Worm (Caenorhabditis elegans) whole organism, L4 larva: Measurements from ENCODE around the gene rnr-2.

Experiments used
- F26F4.8 ChIP-seq: fragments of 200-800 bp; sonication (Bioruptor generic); conservative IDR thresholded peaks from 2 replicates; pipeline ENCODE4 v1.3.6; 2022; ENCODE audit warnings: missing genetic modification characterization, missing compliant biosample characterization
- F44E2.7 ChIP-seq: fragments of 200-800 bp; sonication (Bioruptor generic); IDR thresholded peaks from 2 replicates; pipeline ENCODE4 v2.1.2; 2022; ENCODE audit warnings: missing genetic modification characterization, missing compliant biosample characterization
- R02D3.7 ChIP-seq: fragments of 150-350 bp; sonication (generic microtip); optimal IDR thresholded peaks from 3 replicates; lab custom pipeline; 2014; ENCODE audit warnings: missing biosample characterization, missing genetic modification characterization
- T26A8.4 ChIP-seq: fragments of 200-800 bp; sonication (Bioruptor generic); IDR thresholded peaks from 2 replicates; pipeline ENCODE4 v1.3.6; 2022; ENCODE audit warnings: missing genetic modification characterization, missing compliant biosample characterization
- Y48G9A.11 ChIP-seq: fragments of 200-800 bp; sonication (Bioruptor generic); IDR thresholded peaks from 2 replicates; pipeline ENCODE4 v1.3.6; 2022; ENCODE audit warnings: missing genetic modification reagents, missing genetic modification characterization, missing compliant biosample characterization
- ZK546.5 ChIP-seq, 2 experiments: sonication (generic microtip); optimal IDR thresholded peaks; 2 replicates each; lab custom pipeline; 2017; ENCODE audit warnings: missing biosample characterization in 2 of 2, missing genetic modification characterization in 2 of 2
- aha-1 ChIP-seq: fragments of 150-350 bp; peaks from one replicate; lab custom pipeline; 2014; ENCODE audit warnings: missing biosample characterization, missing genetic modification characterization
- aly-2 ChIP-seq: sonication (generic microtip); optimal IDR thresholded peaks from 2 replicates; lab custom pipeline; 2018; ENCODE audit warnings: missing biosample characterization, missing genetic modification characterization
- arid-1 ChIP-seq: fragments of 200-800 bp; sonication (Bioruptor generic); conservative IDR thresholded peaks from 2 replicates; pipeline ENCODE4 v1.3.6; 2022; ENCODE audit warnings: missing genetic modification reagents, missing genetic modification characterization, missing compliant biosample characterization
- ceh-20 ChIP-seq: fragments of 200-800 bp; sonication (Bioruptor generic); IDR thresholded peaks from 2 replicates; pipeline ENCODE4 v1.3.6; 2022; ENCODE audit warnings: missing genetic modification reagents, missing genetic modification characterization, missing compliant biosample characterization
- ceh-44 ChIP-seq: fragments of 200-800 bp; sonication (Bioruptor generic); IDR thresholded peaks from 2 replicates; pipeline ENCODE4 v1.3.6; 2022; ENCODE audit warnings: missing genetic modification reagents, missing genetic modification characterization, missing compliant biosample characterization
- ceh-62 ChIP-seq: sonication (generic microtip); optimal IDR thresholded peaks from 2 replicates; lab custom pipeline; 2017; ENCODE audit warnings: missing biosample characterization, missing genetic modification characterization
- ceh-82 ChIP-seq: sonication (generic microtip); optimal IDR thresholded peaks from 2 replicates; lab custom pipeline; 2017; ENCODE audit warnings: missing biosample characterization, missing genetic modification characterization
- ces-1 ChIP-seq: fragments of 150-350 bp; sonication (generic microtip); optimal IDR thresholded peaks from 4 replicates; lab custom pipeline; 2014; ENCODE audit warnings: missing biosample characterization, missing genetic modification reagents, missing genetic modification characterization
- ctbp-1 ChIP-seq: fragments of 200-800 bp; sonication (Bioruptor generic); IDR thresholded peaks from 2 replicates; pipeline ENCODE4 v1.3.6; 2022; ENCODE audit warnings: missing genetic modification reagents, missing genetic modification characterization, missing compliant biosample characterization
- daf-8 ChIP-seq: fragments of 200-800 bp; sonication (Bioruptor generic); IDR thresholded peaks from 2 replicates; pipeline ENCODE4 v1.3.6; 2022; ENCODE audit warnings: missing genetic modification characterization, missing compliant biosample characterization
- dpl-1 ChIP-seq: fragments of 150-350 bp; optimal IDR thresholded peaks from 2 replicates; lab custom pipeline; 2014; ENCODE audit warnings: missing biosample characterization, missing genetic modification reagents, missing genetic modification characterization
- dve-1 ChIP-seq: sonication (generic microtip); optimal IDR thresholded peaks from 2 replicates; lab custom pipeline; 2017; ENCODE audit warnings: antibody characterized with exemption, mild to moderate bottlenecking, missing genetic modification characterization, missing compliant biosample characterization; ENCODE audit not compliant: insufficient read depth
- egl-43 ChIP-seq: fragments of 200-800 bp; sonication (Bioruptor generic); IDR thresholded peaks from 2 replicates; pipeline ENCODE4 v1.3.6; 2022; ENCODE audit warnings: missing genetic modification reagents, missing genetic modification characterization, missing compliant biosample characterization
- fos-1 ChIP-seq: fragments of 150-350 bp; optimal IDR thresholded peaks from 2 replicates; lab custom pipeline; 2014; ENCODE audit warnings: missing biosample characterization, missing genetic modification characterization
- gei-8 ChIP-seq: fragments of 200-800 bp; sonication (Bioruptor generic); optimal IDR thresholded peaks from 2 replicates; lab custom pipeline; 2018; ENCODE audit warnings: mild to moderate bottlenecking, missing genetic modification characterization, missing compliant biosample characterization
- hif-1 ChIP-seq, 2 experiments: sonication (generic microtip); optimal IDR thresholded peaks; 2 replicates each; lab custom pipeline; 2016 to 2017; ENCODE audit warnings: missing compliant biosample characterization in 2 of 2, missing genetic modification characterization in 2 of 2, missing genetic modification reagents in 2 of 2, missing genotype in 2 of 2, mild to moderate bottlenecking in 1 of 2
- hmg-1.1 ChIP-seq: fragments of 200-800 bp; sonication (Bioruptor generic); IDR thresholded peaks from 2 replicates; pipeline ENCODE4 v1.3.6; 2022; ENCODE audit warnings: missing genetic modification reagents, missing genetic modification characterization, missing compliant biosample characterization
- jun-1 ChIP-seq: fragments of 150-350 bp; optimal IDR thresholded peaks from 2 replicates; lab custom pipeline; 2014; ENCODE audit warnings: missing biosample characterization, missing genetic modification reagents, missing genetic modification characterization
- lim-7 ChIP-seq: fragments of 200-800 bp; sonication (Bioruptor generic); IDR thresholded peaks from 2 replicates; pipeline ENCODE4 v1.3.6; 2022; ENCODE audit warnings: missing genetic modification characterization, missing compliant biosample characterization
- lin-1 ChIP-seq: fragments of 200-800 bp; sonication (Bioruptor generic); IDR thresholded peaks from 2 replicates; pipeline ENCODE4 v1.3.6; 2022; ENCODE audit warnings: missing genetic modification reagents, missing genetic modification characterization, missing compliant biosample characterization
- lin-13 ChIP-seq: fragments of 150-350 bp; optimal IDR thresholded peaks from 2 replicates; lab custom pipeline; 2014; ENCODE audit warnings: missing biosample characterization, missing genetic modification reagents, missing genetic modification characterization
- lin-15B ChIP-seq: fragments of 150-350 bp; sonication (generic microtip); optimal IDR thresholded peaks from 3 replicates; lab custom pipeline; 2014; ENCODE audit warnings: missing biosample characterization, missing genetic modification characterization
- lin-39 ChIP-seq: fragments of 150-350 bp; optimal IDR thresholded peaks from 2 replicates; lab custom pipeline; 2014; ENCODE audit warnings: missing biosample characterization, missing genetic modification reagents, missing genetic modification characterization
- lsy-2 ChIP-seq, 2 experiments: fragments of 150-350 bp in 1 of 2; sonication (generic microtip) in 1 of 2; optimal IDR thresholded peaks; 2 replicates each; lab custom pipeline; 2014 to 2017; ENCODE audit warnings: missing biosample characterization in 2 of 2, missing genetic modification characterization in 2 of 2
- mdl-1 ChIP-seq, 2 experiments: fragments of 150-350 bp in 1 of 2; sonication (generic microtip) in 1 of 2; optimal IDR thresholded peaks; 2 replicates each; lab custom pipeline; 2014 to 2017; ENCODE audit warnings: missing biosample characterization in 2 of 2, missing genetic modification characterization in 2 of 2
- mdt-29 ChIP-seq: fragments of 200-800 bp; sonication (Bioruptor generic); IDR thresholded peaks from 2 replicates; pipeline ENCODE4 v1.3.6; 2022; ENCODE audit warnings: missing genetic modification reagents, missing genetic modification characterization, missing compliant biosample characterization
- mep-1 ChIP-seq: fragments of 150-350 bp; sonication (generic microtip); optimal IDR thresholded peaks from 3 replicates; lab custom pipeline; 2014; ENCODE audit warnings: missing biosample characterization, missing genetic modification characterization
- mes-2 ChIP-seq: sonication (generic microtip); optimal IDR thresholded peaks from 2 replicates; lab custom pipeline; 2016; ENCODE audit warnings: missing genotype, mild to moderate bottlenecking, missing genetic modification characterization, missing compliant biosample characterization; ENCODE audit not compliant: poor library complexity, severe bottlenecking
- nhr-102 ChIP-seq: sonication (generic microtip); optimal IDR thresholded peaks from 2 replicates; lab custom pipeline; 2016; ENCODE audit warnings: mild to moderate bottlenecking, missing genetic modification characterization, moderate library complexity, missing compliant biosample characterization
- nhr-11 ChIP-seq: fragments of 150-350 bp; optimal IDR thresholded peaks from 2 replicates; lab custom pipeline; 2014; ENCODE audit warnings: missing biosample characterization, missing genetic modification characterization
- nhr-25 ChIP-seq: sonication (generic microtip); optimal IDR thresholded peaks from 2 replicates; lab custom pipeline; 2017; ENCODE audit warnings: missing genetic modification characterization, mild to moderate bottlenecking, missing compliant biosample characterization, antibody characterized with exemption, moderate library complexity, borderline replicate concordance; ENCODE audit not compliant: insufficient read depth
- nhr-28 ChIP-seq: fragments of 150-350 bp; optimal IDR thresholded peaks from 2 replicates; lab custom pipeline; 2014; ENCODE audit warnings: missing biosample characterization, missing genetic modification characterization
- nhr-41 ChIP-seq: fragments of 200-800 bp; sonication (Bioruptor generic); IDR thresholded peaks from 2 replicates; pipeline ENCODE4 v1.3.6; 2022; ENCODE audit warnings: missing genetic modification reagents, missing genetic modification characterization, missing compliant biosample characterization
- nhr-42 ChIP-seq: fragments of 200-800 bp; sonication (Bioruptor generic); IDR thresholded peaks from 2 replicates; pipeline ENCODE4 v1.3.6; 2022; ENCODE audit warnings: missing genetic modification characterization, missing compliant biosample characterization
- nhr-6 ChIP-seq: fragments of 150-350 bp; optimal IDR thresholded peaks from 2 replicates; lab custom pipeline; 2014; ENCODE audit warnings: missing biosample characterization, missing genetic modification characterization
- pha-4 ChIP-seq, 2 experiments: fragments of 150-350 bp in 1 of 2; fragments of 200-800 bp in 1 of 2; sonication (Bioruptor generic) in 1 of 2; IDR thresholded peaks in 1 of 2; optimal IDR thresholded peaks in 1 of 2; 2 replicates each; pipeline versions ENCODE4 v1.3.6 to Lab custom; 2014 to 2022; ENCODE audit warnings: missing genetic modification characterization in 2 of 2, missing genetic modification reagents in 2 of 2, missing biosample characterization in 1 of 2, missing compliant biosample characterization in 1 of 2
- pqm-1 ChIP-seq: sonication (generic microtip); optimal IDR thresholded peaks from 2 replicates; lab custom pipeline; 2017; ENCODE audit warnings: missing biosample characterization, missing genetic modification characterization
- spr-1 ChIP-seq: sonication (generic microtip); optimal IDR thresholded peaks from 2 replicates; lab custom pipeline; 2016; ENCODE audit warnings: mild to moderate bottlenecking, missing genetic modification characterization, missing compliant biosample characterization
- tag-97 ChIP-seq: fragments of 200-800 bp; sonication (Bioruptor generic); IDR thresholded peaks from 2 replicates; pipeline ENCODE4 v1.3.6; 2022; ENCODE audit warnings: missing genetic modification characterization, missing compliant biosample characterization
- unc-39 ChIP-seq: sonication (generic microtip); optimal IDR thresholded peaks from 2 replicates; lab custom pipeline; 2017; ENCODE audit warnings: missing biosample characterization, missing genetic modification characterization
- unc-62 ChIP-seq, 3 experiments: fragments of 150-350 bp in 1 of 3; sonication (generic microtip); optimal IDR thresholded peaks in 2 of 3; peaks in 1 of 3; 1 replicate in 1 of 3; 2 replicates in 2 of 3; lab custom pipeline; 2014 to 2017; ENCODE audit warnings: missing biosample characterization in 3 of 3, missing genetic modification characterization in 3 of 3, missing genetic modification reagents in 3 of 3, missing genotype in 1 of 3
- zip-11 ChIP-seq: fragments of 200-800 bp; sonication (Bioruptor generic); IDR thresholded peaks from 2 replicates; pipeline ENCODE4 v1.3.6; 2022; ENCODE audit warnings: missing genetic modification characterization, missing compliant biosample characterization
- zip-2 ChIP-seq: fragments of 150-350 bp; optimal IDR thresholded peaks from 2 replicates; lab custom pipeline; 2014; ENCODE audit warnings: missing biosample characterization, missing genetic modification characterization
- ztf-7 ChIP-seq: fragments of 150-350 bp; optimal IDR thresholded peaks from 2 replicates; lab custom pipeline; 2014; ENCODE audit warnings: missing biosample characterization, missing genetic modification characterization

Gene rnr-2

DNA sequence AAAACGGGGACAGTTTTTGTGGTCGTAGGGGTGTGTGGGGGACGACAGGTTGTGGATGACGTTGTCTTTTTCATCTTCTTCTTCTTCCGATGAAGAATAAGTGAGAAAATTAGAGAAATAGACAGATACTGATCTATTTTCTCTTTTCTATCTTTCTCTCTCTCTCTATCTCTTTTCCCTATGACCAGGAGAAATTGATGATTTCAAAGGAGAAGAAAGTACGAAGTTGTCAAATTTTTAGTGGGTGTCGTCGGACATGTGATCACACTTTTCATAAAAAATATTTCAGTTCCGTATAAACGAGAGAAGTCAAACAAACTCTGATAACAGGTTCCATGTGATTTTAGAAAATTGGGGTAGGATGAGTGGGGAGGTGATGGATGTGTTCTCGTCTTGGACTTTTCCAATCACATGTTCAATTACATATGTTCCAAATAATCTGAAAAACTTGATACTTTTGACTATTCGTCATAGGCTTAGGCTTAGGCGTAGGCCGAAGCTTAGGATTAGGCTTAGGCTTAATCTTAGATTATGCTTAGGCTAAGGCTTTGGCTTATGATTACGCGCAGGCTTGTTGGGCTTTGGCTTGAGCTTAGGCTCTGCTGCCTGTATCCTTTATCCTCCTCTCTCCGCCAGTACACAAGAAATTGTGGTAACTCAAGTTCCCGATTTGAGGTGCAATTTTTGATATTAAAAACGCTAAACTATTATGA lies 5.3 kb upstream of the rnr-2 start (continued):
- TF ChIP-seq nhr-41 (GFP tag; lab: Robert Waterston, UW) (no peak), lim-7 (no peak), mep-1 (tag; lab: Kevin White, UChicago) (peak; percentile 72), lin-1 (GFP tag; lab: Robert Waterston, UW) (no peak), F44E2.7 (no peak), pqm-1 (no peak), ceh-62 (tag; lab: Kevin White, UChicago) (no peak), lin-15B (tag; lab: Kevin White, UChicago) (no peak), lsy-2 (tag; optimal IDR thresholded peaks at IDR 0.05; lab: Kevin White, UChicago) (peak in 1 of 2 experiments; percentile 57), dve-1 (tag; lab: Kevin White, UChicago) (peak; percentile 56), F26F4.8 (GFP tag; lab: Robert Waterston, UW) (no peak), T26A8.4 (GFP tag; lab: Robert Waterston, UW) (no peak), ceh-44 (no peak), jun-1 (no peak), fos-1 (no peak), ceh-82 (tag; lab: Kevin White, UChicago) (no peak), mdt-29 (no peak), unc-62 (GFP tag; optimal IDR thresholded peaks at IDR 0.05 in 1 of 2; lab: Kevin White, UChicago) (peak in 1 of 2 experiments; percentile 79), unc-62 (tag; optimal IDR thresholded peaks at IDR 0.05; lab: Kevin White, UChicago) (no peak), nhr-6 (tag; lab: Kevin White, UChicago) (no peak), daf-8 (GFP tag; lab: Robert Waterston, UW) (no peak), gei-8 (GFP tag; lab: Kevin White, UChicago) (no peak), unc-39 (tag; lab: Kevin White, UChicago) (no peak), zip-11 (GFP tag; lab: Robert Waterston, UW) (no peak), mes-2 (peak; percentile 31), ctbp-1 (GFP tag; lab: Robert Waterston, UW) (no peak), nhr-11 (tag; lab: Kevin White, UChicago) (peak; percentile 44), mdl-1 (tag; optimal IDR thresholded peaks at IDR 0.05; lab: Kevin White, UChicago) (peak in 1 of 2 experiments; percentile 68), lin-39 (tag; lab: Kevin White, UChicago) (no peak), aha-1 (tag; lab: Kevin White, UChicago) (no peak), dpl-1 (peak; percentile 29), nhr-25 (tag; lab: Kevin White, UChicago) (peak; percentile 85), nhr-28 (tag; lab: Kevin White, UChicago) (peak; percentile 53), arid-1 (GFP tag; lab: Robert Waterston, UW) (no peak), nhr-42 (GFP tag; lab: Robert Waterston, UW) (no peak), egl-43 (GFP tag; lab: Robert Waterston, UW) (no peak), ztf-7 (tag; lab: Kevin White, UChicago) (no peak), ceh-20 (peak; percentile 19; the same call in 1 of the 2 replicates), hif-1 (tag; optimal IDR thresholded peaks at IDR 0.05; lab: Kevin White, UChicago) (no peak), tag-97 (GFP tag; lab: Robert Waterston, UW) (no peak), aly-2 (tag; lab: Kevin White, UChicago) (no peak), zip-2 (no peak), lin-13 (GFP tag; lab: Kevin White, UChicago) (peak; percentile 30), ces-1 (no peak), R02D3.7 (tag; lab: Kevin White, UChicago) (no peak), nhr-102 (no peak), hmg-1.1 (GFP tag; lab: Robert Waterston, UW) (peak; percentile 14; the same call in 1 of the 2 replicates), ZK546.5 (tag; optimal IDR thresholded peaks at IDR 0.05; lab: Kevin White, UChicago) (no peak), pha-4 (GFP tag; IDR thresholded peaks at IDR 0.05; lab: Robert Waterston, UW) (no peak), pha-4 (tag; optimal IDR thresholded peaks at IDR 0.05; lab: Kevin White, UChicago) (no peak), Y48G9A.11 (no peak), spr-1 (tag; lab: Kevin White, UChicago) (peak; percentile 17)
